Worm (Caenorhabditis elegans) whole organism, young adult: ENCODE results near the gene C38H2.2.

Experiments
- B0336.3 ChIP-seq: fragments of 200-800 bp; sonication (Bioruptor generic); IDR thresholded peaks from 2 replicates; pipeline ENCODE4 v1.3.6; 2022; ENCODE audit warnings: missing genetic modification characterization, missing compliant biosample characterization
- ceh-40 ChIP-seq: fragments of 200-800 bp; sonication (Bioruptor generic); IDR thresholded peaks from 2 replicates; pipeline ENCODE4 v1.3.6; 2022; ENCODE audit warnings: missing genetic modification characterization, missing compliant biosample characterization
- hmg-20 ChIP-seq: fragments of 200-800 bp; sonication (Bioruptor generic); IDR thresholded peaks from 2 replicates; pipeline ENCODE4 v1.3.6; 2022; ENCODE audit warnings: missing genetic modification reagents, missing genetic modification characterization, missing compliant biosample characterization
- let-526 ChIP-seq: fragments of 200-800 bp; sonication (Bioruptor generic); IDR thresholded peaks from 2 replicates; pipeline ENCODE4 v1.3.6; 2022; ENCODE audit warnings: missing genetic modification reagents, missing genetic modification characterization, missing compliant biosample characterization
- let-607 ChIP-seq, 2 experiments: fragments of 200-800 bp in 1 of 2; sonication (Bioruptor generic) in 1 of 2; sonication (generic microtip) in 1 of 2; optimal IDR thresholded peaks; 2 replicates each; lab custom pipeline; 2016 to 2018; ENCODE audit warnings: mild to moderate bottlenecking in 2 of 2, missing compliant biosample characterization in 2 of 2, missing genetic modification characterization in 2 of 2, moderate library complexity in 2 of 2, missing genotype in 1 of 2
- mel-28 ChIP-seq: sonication (generic microtip); optimal IDR thresholded peaks from 2 replicates; lab custom pipeline; 2016; ENCODE audit warnings: borderline replicate concordance, mild to moderate bottlenecking, missing genetic modification characterization, missing compliant biosample characterization
- tlf-1 ChIP-seq: fragments of 200-800 bp; sonication (Bioruptor generic); optimal IDR thresholded peaks from 2 replicates; lab custom pipeline; 2018; ENCODE audit warnings: mild to moderate bottlenecking, missing genetic modification characterization, missing compliant biosample characterization
- unc-62 ChIP-seq: fragments of 150-350 bp; optimal IDR thresholded peaks from 2 replicates; lab custom pipeline; 2014; ENCODE audit warnings: missing biosample characterization, missing genetic modification reagents, missing genetic modification characterization

- TF ChIP-seq B0336.3 (GFP tag; lab: Robert Waterston, UW) (no peak), let-526 (GFP tag; lab: Robert Waterston, UW) (no peak), hmg-20 (GFP tag; lab: Robert Waterston, UW) (no peak), tlf-1 (GFP tag; lab: Kevin White, UChicago) (no peak), ceh-40 (GFP tag; lab: Robert Waterston, UW) (no peak), unc-62 (no peak), mel-28 (tag; lab: Kevin White, UChicago) (no peak), let-607 (tag; optimal IDR thresholded peaks at IDR 0.05; lab: Kevin White, UChicago) (no peak)
Measured at ce11 chrIII:10398919-10399318, 17.3 kb downstream of the C38H2.2 start.
